Fruit fly (Drosophila melanogaster): ENCODE data around the gene CG42846.

CG42846 gene

dm6 chr3L:184251-184650, 47.2 kb downstream of the CG42846 start, which contains the start of the genes CG34140, Mkp and Mtch (continued):
- TF ChIP-seq CG12744 (GFP tag; optimal IDR thresholded peaks at IDR 0.05) (peak; percentile 82), gro (GFP tag; optimal IDR thresholded peaks at IDR 0.05) (no peak), CG11093 (GFP tag; IDR thresholded peaks at IDR 0.05) (peak; percentile 33; the same call in 1 of the 3 replicates), CG1832 (GFP tag; optimal IDR thresholded peaks at IDR 0.05) (no peak), MESR4 (GFP tag; optimal IDR thresholded peaks at IDR 0.05) (peak; percentile 75), mld (GFP tag; IDR thresholded peaks at IDR 0.05; ENCODE audit: partially characterized antibody) (peak; percentile 60; the same call in 1 of the 3 replicates), Max (GFP tag; optimal IDR thresholded peaks at IDR 0.05) (peak; percentile 88), Fer1 (GFP tag; optimal IDR thresholded peaks at IDR 0.05) (peak; percentile 84), oc (tag; optimal IDR thresholded peaks at IDR 0.05) (no peak), CG14965 (GFP tag; optimal IDR thresholded peaks at IDR 0.05; ENCODE audit: borderline replicate concordance) (peak; percentile 48), dati (GFP tag; IDR thresholded peaks at IDR 0.05) (no peak), ranshi (GFP tag; IDR thresholded peaks at IDR 0.05) (peak; percentile 80; the same call in 1 of the 2 replicates), repo (GFP tag; optimal IDR thresholded peaks at IDR 0.05) (peak; percentile 82), CG17829 (tag; optimal IDR thresholded peaks at IDR 0.05) (peak; percentile 86), CG14014 (GFP tag; IDR thresholded peaks at IDR 0.05) (peak; percentile 77), so (GFP tag; IDR thresholded peaks at IDR 0.05) (peak; percentile 63; the same call in 1 of the 3 replicates), Doc2 (GFP tag; IDR thresholded peaks at IDR 0.05) (no peak), CG31224 (GFP tag; IDR thresholded peaks at IDR 0.05) (peak; percentile 71), CG4730 (GFP tag; IDR thresholded peaks at IDR 0.05) (peak; percentile 65), CG5953 (GFP tag; IDR thresholded peaks at IDR 0.05) (no peak), odd (GFP tag; optimal IDR thresholded peaks at IDR 0.05) (no peak), CG6683 (GFP tag; optimal IDR thresholded peaks at IDR 0.05) (peak; percentile 65), CG34376 (GFP tag; optimal IDR thresholded peaks at IDR 0.05) (peak; percentile 69), CG11504 (tag; optimal IDR thresholded peaks at IDR 0.05) (no peak), Sin3A (optimal IDR thresholded peaks at IDR 0.05) (peak; percentile 96), Lpt (GFP tag; optimal IDR thresholded peaks at IDR 0.05) (no peak), Pdp1 (GFP tag; optimal IDR thresholded peaks at IDR 0.05) (peak; percentile 90 to 99), cad (GFP tag; optimal IDR thresholded peaks at IDR 0.05) (no peak), Bgb (GFP tag; IDR thresholded peaks at IDR 0.05; ENCODE audit: partially characterized antibody) (peak; percentile 89), Dip3 (GFP tag; optimal IDR thresholded peaks at IDR 0.05) (peak; percentile 93), trh (GFP tag; optimal IDR thresholded peaks at IDR 0.05) (peak; percentile 74), chn (GFP tag; optimal IDR thresholded peaks at IDR 0.05) (peak; percentile 94), Six4 (GFP tag; optimal IDR thresholded peaks at IDR 0.05) (peak; percentile 69), Aef1 (GFP tag; IDR thresholded peaks at IDR 0.05) (peak; percentile 88), unc-4 (GFP tag; IDR thresholded peaks at IDR 0.05; ENCODE audit: partially characterized antibody) (peak; percentile 96), CG9797 (GFP tag; optimal IDR thresholded peaks at IDR 0.05) (peak; percentile 84), Nf-YB (GFP tag; optimal IDR thresholded peaks at IDR 0.05) (peak; percentile 64), CG6254 (GFP tag; optimal IDR thresholded peaks at IDR 0.05) (no peak), D19B (GFP tag; optimal IDR thresholded peaks at IDR 0.05) (no peak), sc (optimal IDR thresholded peaks at IDR 0.05) (no peak), sc (GFP tag; optimal IDR thresholded peaks at IDR 0.05) (no peak), CG3407 (GFP tag; optimal IDR thresholded peaks at IDR 0.05) (no peak), CG10274 (GFP tag; optimal IDR thresholded peaks at IDR 0.05) (peak; percentile 28), E2f1 (GFP tag; IDR thresholded peaks at IDR 0.05) (peak; percentile 77), ci (GFP tag; IDR thresholded peaks at IDR 0.05) (peak; percentile 75), Dref (GFP tag; IDR thresholded peaks at IDR 0.05) (peak; percentile 74), gsb-n (tag; optimal IDR thresholded peaks at IDR 0.05) (no peak), ato (GFP tag; IDR thresholded peaks at IDR 0.05; ENCODE audit: partially characterized antibody) (peak; percentile 73), CG12155 (GFP tag; optimal IDR thresholded peaks at IDR 0.05) (peak; percentile 86), Mad (GFP tag; optimal IDR thresholded peaks at IDR 0.05) (peak; percentile 84), PHDP (tag; optimal IDR thresholded peaks at IDR 0.05) (no peak), Camta (GFP tag; optimal IDR thresholded peaks at IDR 0.05) (peak; percentile 79)

All from whole organism, embryonic.